Fruit fly (Drosophila melanogaster): Measurements from ENCODE around the gene CG32655.

CG32655 gene

dm6 chrX:12226561-12226960 is 9.1 kb downstream of the CG32655 start:
- TF ChIP-seq oc (tag; optimal IDR thresholded peaks at IDR 0.05) (no peak), CG12299 (tag; optimal IDR thresholded peaks at IDR 0.05) (no peak), CG12071 (GFP tag; optimal IDR thresholded peaks at IDR 0.05) (no peak), NC2β (GFP tag; optimal IDR thresholded peaks at IDR 0.05) (no peak), corto (GFP tag; optimal IDR thresholded peaks at IDR 0.05) (peak; percentile 73), CG10979 (tag; optimal IDR thresholded peaks at IDR 0.05) (no peak), CG5953 (GFP tag; IDR thresholded peaks at IDR 0.05) (no peak), sens (GFP tag) (peak; percentile 53), Hr78 (GFP tag; optimal IDR thresholded peaks at IDR 0.05) (no peak), chinmo (GFP tag; IDR thresholded peaks at IDR 0.05; ENCODE audit: partially characterized antibody) (no peak), Sox102F (GFP tag; optimal IDR thresholded peaks at IDR 0.05) (peak; percentile 10), CG8388 (GFP tag; optimal IDR thresholded peaks at IDR 0.05) (no peak), CG1024 (GFP tag; IDR thresholded peaks at IDR 0.05) (no peak), gem (tag; optimal IDR thresholded peaks at IDR 0.05) (peak; percentile 24), Ets65A (GFP tag) (peak; percentile 19), CG6654 (GFP tag; optimal IDR thresholded peaks at IDR 0.05) (no peak), BtbVII (GFP tag; optimal IDR thresholded peaks at IDR 0.05) (no peak), CG11696 (GFP tag; IDR thresholded peaks at IDR 0.05) (no peak), kay (GFP tag; optimal IDR thresholded peaks at IDR 0.05) (no peak), Mes4 (GFP tag; optimal IDR thresholded peaks at IDR 0.05) (no peak), phol (tag; optimal IDR thresholded peaks at IDR 0.05) (peak; percentile 20), al (GFP tag; IDR thresholded peaks at IDR 0.05) (no peak), mam (GFP tag; optimal IDR thresholded peaks at IDR 0.05) (no peak), salm (tag; optimal IDR thresholded peaks at IDR 0.05) (no peak), abd-A (tag; optimal IDR thresholded peaks at IDR 0.05) (no peak), Drgx (GFP tag; IDR thresholded peaks at IDR 0.05) (peak; percentile 93), CG2875 (GFP tag; optimal IDR thresholded peaks at IDR 0.05) (no peak), Mrtf (GFP tag; IDR thresholded peaks at IDR 0.05) (no peak), CG15073 (GFP tag; optimal IDR thresholded peaks at IDR 0.05) (no peak), cg (GFP tag; optimal IDR thresholded peaks at IDR 0.05) (no peak), CG34422 (GFP tag; IDR thresholded peaks at IDR 0.05) (no peak), nom (GFP tag; optimal IDR thresholded peaks at IDR 0.05) (peak; percentile 94), Jarid2 (GFP tag; optimal IDR thresholded peaks at IDR 0.05) (no peak), CG13424 (tag; optimal IDR thresholded peaks at IDR 0.05) (no peak), Abd-B (GFP tag; optimal IDR thresholded peaks at IDR 0.05) (no peak), Oli (tag; optimal IDR thresholded peaks at IDR 0.05) (no peak), wor (GFP tag; IDR thresholded peaks at IDR 0.05) (no peak), tap (tag; optimal IDR thresholded peaks at IDR 0.05) (no peak), CG13287 (GFP tag; IDR thresholded peaks at IDR 0.05; ENCODE audit: partially characterized antibody) (no peak), CG3838 (GFP tag; optimal IDR thresholded peaks at IDR 0.05) (no peak), pho (GFP tag; optimal IDR thresholded peaks at IDR 0.05) (no peak), slbo (GFP tag; IDR thresholded peaks at IDR 0.05) (no peak), Vsx1 (GFP tag; optimal IDR thresholded peaks at IDR 0.05) (no peak), CTCF (GFP tag; optimal IDR thresholded peaks at IDR 0.05) (no peak), CG18599 (GFP tag; optimal IDR thresholded peaks at IDR 0.05) (no peak), unc-4 (GFP tag; IDR thresholded peaks at IDR 0.05; ENCODE audit: partially characterized antibody) (no peak), hkb (optimal IDR thresholded peaks at IDR 0.05) (no peak), hkb (GFP tag; IDR thresholded peaks at IDR 0.05) (no peak), CG18262 (tag; optimal IDR thresholded peaks at IDR 0.05) (no peak), Hey (tag; optimal IDR thresholded peaks at IDR 0.05) (no peak), CG4404 (GFP tag; IDR thresholded peaks at IDR 0.05) (no peak), tup (GFP tag; optimal IDR thresholded peaks at IDR 0.05) (no peak)

All from whole organism, embryonic.